Worm (Caenorhabditis elegans): Measurements from ENCODE around the gene mob-4.

The mob-4 gene

DNA sequence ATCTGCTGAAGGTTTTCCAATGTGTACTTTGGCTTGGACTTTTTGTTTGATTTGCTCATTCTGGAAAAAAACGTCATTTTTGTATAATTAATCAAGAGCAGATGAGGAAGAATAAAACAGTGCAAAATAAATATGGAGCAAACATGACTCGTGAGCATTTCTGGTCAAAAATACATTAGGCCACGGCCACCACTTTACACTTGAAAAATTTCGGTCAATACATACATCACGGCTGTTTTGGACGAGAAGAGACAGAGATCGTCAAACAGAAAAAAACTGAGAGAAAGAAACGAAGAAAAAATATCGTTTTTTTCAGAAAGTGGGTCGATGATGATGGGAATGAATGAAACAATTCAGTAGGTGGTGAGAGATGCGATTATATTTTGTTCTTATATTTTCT is 43.4 kb downstream of the mob-4 start, which contains the start of the genes F09G8.7 and crn-7:
F09G8.7 (minus strand) TSS at position 60 of the 400 bp plus-strand sequence.
crn-7 (plus strand) TSS at position 236 of the 400 bp plus-strand sequence.
- TF ChIP-seq mab-5 (tag; optimal IDR thresholded peaks at IDR 0.05) (no peak), mep-1 (tag; optimal IDR thresholded peaks at IDR 0.05) (peak; percentile 2)

DNA sequence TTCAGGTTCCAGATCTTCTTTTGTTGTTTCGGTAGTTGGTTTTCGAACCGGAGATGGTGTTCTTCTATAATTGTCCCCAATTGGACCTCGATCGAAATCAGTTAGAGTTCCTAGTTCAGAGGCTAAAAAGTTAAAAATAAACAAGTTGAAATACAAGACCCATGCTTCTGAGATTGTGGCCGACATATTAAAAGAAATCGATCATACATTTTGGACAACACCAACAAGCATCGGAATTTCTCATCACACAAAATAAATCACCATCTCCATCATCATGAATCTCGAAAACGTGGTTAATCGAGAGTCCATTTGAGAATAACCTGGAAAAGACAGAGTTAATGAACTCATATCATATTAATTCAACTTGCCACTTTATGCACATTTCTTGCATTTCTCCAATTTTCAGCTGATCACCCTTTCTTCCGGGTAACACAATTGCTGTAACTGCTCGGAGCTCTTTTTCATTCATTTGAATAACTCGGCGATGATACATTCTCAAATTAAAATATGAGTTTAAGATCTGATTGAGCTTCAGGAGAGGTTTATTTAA is 46.9 kb downstream of the mob-4 start, which contains the start of the genes mps-4 and F09G8.10:
mps-4 (minus strand) TSS at position 101 of the 550 bp plus-strand sequence.
F09G8.10 (minus strand) TSS at position 500 of the 550 bp plus-strand sequence.
- TF ChIP-seq unc-120 (tag; optimal IDR thresholded peaks at IDR 0.05; ENCODE audit: poor library complexity, severe bottlenecking) (no peak), mab-5 (tag; optimal IDR thresholded peaks at IDR 0.05) (no peak), nhr-12 (tag; optimal IDR thresholded peaks at IDR 0.05) (no peak), hlh-1 (tag; optimal IDR thresholded peaks at IDR 0.05) (no peak), cnd-1 (tag; optimal IDR thresholded peaks at IDR 0.05) (no peak), elt-1 (tag; optimal IDR thresholded peaks at IDR 0.05; ENCODE audit: borderline replicate concordance, insufficient read depth) (no peak), mls-2 (tag; optimal IDR thresholded peaks at IDR 0.05) (no peak), ztf-11 (tag; optimal IDR thresholded peaks at IDR 0.05) (no peak), unc-62 (GFP tag; optimal IDR thresholded peaks at IDR 0.05) (no peak), ham-2 (GFP tag; optimal IDR thresholded peaks at IDR 0.05) (no peak), zip-8 (tag; optimal IDR thresholded peaks at IDR 0.05) (no peak), pha-4 (tag; optimal IDR thresholded peaks at IDR 0.05) (no peak), sptf-1 (tag; optimal IDR thresholded peaks at IDR 0.05) (no peak), nhr-237 (tag; optimal IDR thresholded peaks at IDR 0.05) (no peak), unc-39 (tag; optimal IDR thresholded peaks at IDR 0.05) (no peak), ces-1 (GFP tag; optimal IDR thresholded peaks at IDR 0.05) (no peak)

DNA sequence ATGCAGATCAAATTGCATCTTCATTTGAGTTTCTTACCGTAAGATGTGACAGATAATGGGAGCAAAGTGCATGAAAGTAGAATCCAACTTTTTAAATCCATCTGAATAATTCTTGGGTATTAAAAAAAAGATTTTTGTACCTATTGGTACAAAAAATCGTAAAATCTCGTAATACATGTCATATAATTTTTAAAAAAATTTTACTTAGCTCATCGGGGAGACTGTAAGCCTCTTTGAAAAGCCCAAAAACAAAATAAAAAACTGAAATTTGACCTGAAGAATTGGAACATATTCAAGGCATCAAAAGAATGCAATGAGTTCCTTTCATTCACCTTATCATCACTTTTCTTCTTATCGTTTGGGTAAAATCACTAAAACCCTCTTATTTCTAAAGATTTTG is 51.0 kb downstream of the mob-4 start, which contains the start of gene clec-160:
clec-160 (minus strand) TSS at position 101 of the 400 bp plus-strand sequence.
- TF ChIP-seq pha-4 (tag; optimal IDR thresholded peaks at IDR 0.05): no peak
- no peak for TF ChIP-seq ceh-39 (tag; optimal IDR thresholded peaks at IDR 0.05)
- TF ChIP-seq cnd-1 (tag; optimal IDR thresholded peaks at IDR 0.05): no peak
- TF ChIP-seq hlh-1 (tag; optimal IDR thresholded peaks at IDR 0.05): no peak
- TF ChIP-seq sptf-1 (tag; optimal IDR thresholded peaks at IDR 0.05): no peak
- TF ChIP-seq mep-1 (tag; optimal IDR thresholded peaks at IDR 0.05): no peak
- no peak for TF ChIP-seq nhr-2 (tag; optimal IDR thresholded peaks at IDR 0.05)
- no peak for TF ChIP-seq mab-5 (tag; optimal IDR thresholded peaks at IDR 0.05)
- TF ChIP-seq flh-1 (GFP tag; optimal IDR thresholded peaks at IDR 0.05): no peak
- TF ChIP-seq ces-1 (GFP tag; optimal IDR thresholded peaks at IDR 0.05): no peak
- no peak for TF ChIP-seq elt-3 (tag; optimal IDR thresholded peaks at IDR 0.05)
- TF ChIP-seq drap-1 (GFP tag; optimal IDR thresholded peaks at IDR 0.05): no peak
- TF ChIP-seq unc-39 (tag; optimal IDR thresholded peaks at IDR 0.05): no peak
- TF ChIP-seq nhr-12 (tag; optimal IDR thresholded peaks at IDR 0.05): no peak
- no peak for TF ChIP-seq ham-2 (GFP tag; optimal IDR thresholded peaks at IDR 0.05)
- TF ChIP-seq lin-13 (tag; optimal IDR thresholded peaks at IDR 0.05): no peak
- TF ChIP-seq lsy-2 (tag; optimal IDR thresholded peaks at IDR 0.05): no peak
- TF ChIP-seq elt-1 (tag; optimal IDR thresholded peaks at IDR 0.05; ENCODE audit: borderline replicate concordance, insufficient read depth): no peak
